Fruit fly (Drosophila melanogaster) whole organism, embryonic: ENCODE measurements around the gene CG15141.
A peak's percentile ranks its signal among the peaks of the same experiment; 100 is the strongest.

Experiments
- Atf6 ChIP-seq: fragments of 200-800 bp; sonication (Bioruptor generic); IDR thresholded peaks from 2 replicates; pipeline ENCODE4 v1.3.6; 2022; ENCODE audit warnings: missing biosample characterization, missing genetic modification characterization
- CG10462 ChIP-seq: fragments of 200-800 bp; sonication (Bioruptor generic); optimal IDR thresholded peaks from 2 replicates; lab custom pipeline; 2016; ENCODE audit warnings: missing biosample characterization, missing genetic modification characterization
- CG11093 ChIP-seq: fragments of 200-800 bp; sonication (Bioruptor generic); IDR thresholded peaks from 3 replicates; pipeline ENCODE4 v1.3.6; 2022; ENCODE audit warnings: missing biosample characterization, missing genetic modification characterization
- CG11723 ChIP-seq: fragments of 200-800 bp; sonication (Bioruptor generic); optimal IDR thresholded peaks from 2 replicates; lab custom pipeline; 2017; ENCODE audit warnings: missing biosample characterization, mild to moderate bottlenecking, missing genetic modification characterization
- CG12104 ChIP-seq: fragments of 200-800 bp; sonication (Bioruptor generic); optimal IDR thresholded peaks from 3 replicates; lab custom pipeline; 2016; ENCODE audit warnings: missing biosample characterization, missing genetic modification characterization
- CG12155 ChIP-seq: fragments of 200-800 bp; sonication (Bioruptor generic); optimal IDR thresholded peaks from 3 replicates; lab custom pipeline; 2016; ENCODE audit warnings: missing biosample characterization, missing genetic modification characterization
- CG12391 ChIP-seq: fragments of 200-800 bp; sonication (Bioruptor generic); optimal IDR thresholded peaks from 3 replicates; lab custom pipeline; 2018; ENCODE audit warnings: missing biosample characterization, mild to moderate bottlenecking, missing genetic modification characterization, moderate library complexity
- CG13287 ChIP-seq: fragments of 200-800 bp; sonication (Bioruptor generic); IDR thresholded peaks from 2 replicates; pipeline ENCODE4 v1.3.6; 2022; ENCODE audit warnings: missing biosample characterization, missing genetic modification characterization; ENCODE audit not compliant: partially characterized antibody
- CG13424 ChIP-seq: fragments of 200-800 bp; sonication (Bioruptor generic); optimal IDR thresholded peaks from 2 replicates; lab custom pipeline; 2019; ENCODE audit warnings: missing biosample characterization, mild to moderate bottlenecking, missing genetic modification characterization, moderate library complexity
- CG1602 ChIP-seq: fragments of 200-800 bp; sonication (Bioruptor generic); optimal IDR thresholded peaks from 3 replicates; lab custom pipeline; 2016; ENCODE audit warnings: missing biosample characterization, missing genetic modification characterization
- CG18011 ChIP-seq: fragments of 200-800 bp; sonication (Bioruptor generic); optimal IDR thresholded peaks from 2 replicates; lab custom pipeline; 2017; ENCODE audit warnings: missing biosample characterization, missing genetic modification characterization, mild to moderate bottlenecking, moderate library complexity, missing genotype
- CG18262 ChIP-seq: fragments of 200-800 bp; optimal IDR thresholded peaks from 3 replicates; lab custom pipeline; 2019; ENCODE audit warnings: missing biosample characterization, mild to moderate bottlenecking, missing genetic modification characterization, moderate library complexity
- CG18764 ChIP-seq: fragments of 200-800 bp; sonication (Bioruptor generic); optimal IDR thresholded peaks from 3 replicates; lab custom pipeline; 2016; ENCODE audit warnings: missing biosample characterization, missing genetic modification characterization
- CG33557 ChIP-seq: fragments of 200-800 bp; sonication (Bioruptor generic); optimal IDR thresholded peaks from 2 replicates; lab custom pipeline; 2019; ENCODE audit warnings: missing biosample characterization, mild to moderate bottlenecking, missing genetic modification characterization, moderate library complexity
- CG4424 ChIP-seq: fragments of 200-800 bp; sonication (Bioruptor generic); optimal IDR thresholded peaks from 3 replicates; lab custom pipeline; 2016; ENCODE audit warnings: missing biosample characterization, missing genetic modification characterization
- CG6254 ChIP-seq: fragments of 200-800 bp; sonication (Bioruptor generic); optimal IDR thresholded peaks from 3 replicates; lab custom pipeline; 2017; ENCODE audit warnings: mild to moderate bottlenecking, missing biosample characterization, missing genetic modification reagents, missing genetic modification characterization
- CG6813 ChIP-seq: fragments of 200-800 bp; sonication (Bioruptor generic); optimal IDR thresholded peaks from 2 replicates; lab custom pipeline; 2017; ENCODE audit warnings: missing biosample characterization, missing genetic modification characterization, mild to moderate bottlenecking, moderate library complexity, missing genetic modification reagents
- CG7357 ChIP-seq: fragments of 200-800 bp; sonication (Bioruptor generic); IDR thresholded peaks from 3 replicates; pipeline ENCODE4 v1.3.6; 2022; ENCODE audit warnings: missing biosample characterization, missing genetic modification characterization
- CG8924 ChIP-seq: fragments of 200-800 bp; optimal IDR thresholded peaks from 3 replicates; lab custom pipeline; 2019; ENCODE audit warnings: missing biosample characterization, mild to moderate bottlenecking, missing genetic modification characterization, moderate library complexity
- Dek ChIP-seq: fragments of 200-800 bp; sonication (Bioruptor generic); optimal IDR thresholded peaks from 3 replicates; lab custom pipeline; 2019; ENCODE audit warnings: missing biosample characterization, mild to moderate bottlenecking, missing genetic modification characterization, moderate library complexity
- Gug ChIP-seq: fragments of 200-800 bp; sonication (Bioruptor generic); IDR thresholded peaks from 4 replicates; pipeline ENCODE4 v1.3.6; 2022; ENCODE audit warnings: missing biosample characterization, missing genetic modification characterization
- Hr78 ChIP-seq, 2 experiments: fragments of 200-800 bp in 1 of 2; fragments of >200 bp in 1 of 2; sonication (Bioruptor generic) in 1 of 2; optimal IDR thresholded peaks; 2 replicates each; lab custom pipeline; 2017 to 2019; ENCODE audit warnings: missing biosample characterization in 2 of 2, missing genetic modification characterization in 2 of 2, mild to moderate bottlenecking in 1 of 2, moderate library complexity in 1 of 2
- Hsf ChIP-seq: fragments of 200-800 bp; sonication (Bioruptor generic); optimal IDR thresholded peaks from 3 replicates; lab custom pipeline; 2016; ENCODE audit warnings: missing biosample characterization, missing genetic modification characterization
- Meics ChIP-seq: fragments of 200-800 bp; sonication (Bioruptor generic); optimal IDR thresholded peaks from 2 replicates; lab custom pipeline; 2017; ENCODE audit warnings: missing biosample characterization, mild to moderate bottlenecking, missing genetic modification characterization
- NC2β ChIP-seq: fragments of 200-800 bp; sonication (Bioruptor generic); optimal IDR thresholded peaks from 2 replicates; lab custom pipeline; 2016; ENCODE audit warnings: missing biosample characterization, missing genetic modification characterization
- TFAM ChIP-seq: fragments of 200-800 bp; sonication (Bioruptor generic); optimal IDR thresholded peaks from 2 replicates; lab custom pipeline; 2017; ENCODE audit warnings: missing biosample characterization, missing genetic modification characterization, inconsistent platforms
- Vsx1 ChIP-seq: fragments of 200-800 bp; sonication (Bioruptor generic); optimal IDR thresholded peaks from 2 replicates; lab custom pipeline; 2017; ENCODE audit warnings: missing biosample characterization, mild to moderate bottlenecking, missing genetic modification characterization, missing genetic modification reagents
- ab ChIP-seq: fragments of 200-800 bp; sonication (Bioruptor generic); optimal IDR thresholded peaks from 2 replicates; lab custom pipeline; 2016; ENCODE audit warnings: missing biosample characterization, missing genetic modification characterization
- aop ChIP-seq: fragments of 200-800 bp; sonication (Bioruptor generic); IDR thresholded peaks from 2 replicates; pipeline ENCODE4 v1.3.6; 2022; ENCODE audit warnings: missing biosample characterization, missing genetic modification characterization
- ase ChIP-seq: fragments of 200-800 bp; sonication (Bioruptor generic); IDR thresholded peaks from 3 replicates; pipeline ENCODE4 v1.3.6; 2022; ENCODE audit warnings: missing biosample characterization, missing genetic modification characterization
- az2 ChIP-seq: fragments of 200-800 bp; sonication (Bioruptor generic); optimal IDR thresholded peaks from 3 replicates; lab custom pipeline; 2016; ENCODE audit warnings: missing biosample characterization, missing genetic modification characterization
- bcd ChIP-seq: fragments of 200-800 bp; sonication (Bioruptor generic); optimal IDR thresholded peaks from 2 replicates; lab custom pipeline; 2017; ENCODE audit warnings: missing biosample characterization, mild to moderate bottlenecking, missing genetic modification characterization
- bowl ChIP-seq: fragments of 200-800 bp; sonication (Bioruptor generic); IDR thresholded peaks from 2 replicates; pipeline ENCODE4 v1.3.6; 2022; ENCODE audit warnings: missing biosample characterization, missing genetic modification characterization
- caup ChIP-seq: fragments of 200-800 bp; sonication (Bioruptor generic); optimal IDR thresholded peaks from 3 replicates; lab custom pipeline; 2017; ENCODE audit warnings: missing biosample characterization, mild to moderate bottlenecking, missing genetic modification characterization, moderate library complexity; ENCODE audit not compliant: severe bottlenecking
- crol ChIP-seq: fragments of 200-800 bp; sonication (Bioruptor generic); IDR thresholded peaks from 2 replicates; pipeline ENCODE4 v1.3.6; 2022; ENCODE audit warnings: missing biosample characterization, missing genetic modification characterization
- ems ChIP-seq: fragments of 200-800 bp; sonication (Bioruptor generic); optimal IDR thresholded peaks from 3 replicates; lab custom pipeline; 2016; ENCODE audit warnings: missing biosample characterization, missing genetic modification characterization
- gt ChIP-seq: fragments of 200-800 bp; sonication (Bioruptor generic); IDR thresholded peaks from 2 replicates; pipeline ENCODE4 v1.3.6; 2022; ENCODE audit warnings: missing biosample characterization, missing genetic modification characterization
- ind ChIP-seq: fragments of 200-800 bp; sonication (Bioruptor generic); optimal IDR thresholded peaks from 3 replicates; lab custom pipeline; 2016; ENCODE audit warnings: missing biosample characterization, missing genetic modification characterization
- lmd ChIP-seq: fragments of 200-800 bp; sonication (Bioruptor generic); IDR thresholded peaks from 2 replicates; pipeline ENCODE4 v1.3.6; 2022; ENCODE audit warnings: missing biosample characterization, missing genetic modification characterization
- luna ChIP-seq: fragments of 200-800 bp; sonication (Bioruptor generic); optimal IDR thresholded peaks from 2 replicates; lab custom pipeline; 2016; ENCODE audit warnings: missing biosample characterization, missing genetic modification characterization
- onecut ChIP-seq: fragments of 200-800 bp; sonication (Bioruptor generic); IDR thresholded peaks from 2 replicates; pipeline ENCODE4 v1.3.6; 2022; ENCODE audit warnings: missing biosample characterization, missing genetic modification characterization
- pan ChIP-seq, 4 experiments: fragments of >200 bp in 3 of 4; fragments of 200-800 bp in 1 of 4; sonication (Bioruptor generic) in 1 of 4; optimal IDR thresholded peaks in 3 of 4; IDR thresholded peaks in 1 of 4; 2 replicates each; pipeline versions ENCODE4 v1.3.6 to Lab custom; 2017 to 2022; ENCODE audit warnings: missing biosample characterization in 2 of 4, missing genetic modification characterization in 2 of 4, mixed read lengths in 1 of 4
- run ChIP-seq: fragments of 200-800 bp; sonication (Bioruptor generic); optimal IDR thresholded peaks from 3 replicates; lab custom pipeline; 2018; ENCODE audit warnings: missing biosample characterization, mild to moderate bottlenecking, missing genetic modification characterization
- sc ChIP-seq, 3 experiments: fragments of >200 bp in 2 of 3; fragments of 200-800 bp in 1 of 3; sonication (Bioruptor generic) in 1 of 3; optimal IDR thresholded peaks; 2 replicates in 2 of 3; 3 replicates in 1 of 3; lab custom pipeline; 2017; ENCODE audit warnings: mild to moderate bottlenecking in 1 of 3, missing biosample characterization in 1 of 3, missing genetic modification characterization in 1 of 3, missing genetic modification reagents in 1 of 3
- schlank ChIP-seq: fragments of 200-800 bp; sonication (Bioruptor generic); optimal IDR thresholded peaks from 2 replicates; lab custom pipeline; 2018; ENCODE audit warnings: missing biosample characterization, mild to moderate bottlenecking, missing genetic modification characterization
- tap ChIP-seq: fragments of 200-800 bp; optimal IDR thresholded peaks from 3 replicates; lab custom pipeline; 2019; ENCODE audit warnings: missing biosample characterization, mild to moderate bottlenecking, missing genetic modification characterization, moderate library complexity
- ttk ChIP-seq: fragments of 200-800 bp; sonication (Bioruptor generic); IDR thresholded peaks from 2 replicates; pipeline ENCODE4 v2.1.2; 2022; ENCODE audit warnings: missing biosample characterization, missing genetic modification characterization
- tx ChIP-seq: fragments of 200-800 bp; sonication (Bioruptor generic); optimal IDR thresholded peaks from 2 replicates; lab custom pipeline; 2016; ENCODE audit warnings: missing biosample characterization, missing genetic modification characterization
- unc-4 ChIP-seq: fragments of 200-800 bp; sonication (Bioruptor generic); IDR thresholded peaks from 2 replicates; pipeline ENCODE4 v1.3.6; 2022; ENCODE audit warnings: missing biosample characterization, missing genetic modification characterization; ENCODE audit not compliant: partially characterized antibody

The CG15141 gene

dm6 chr2L:17410358-17410757, at the start of gene CG15141, which contains the start of gene Polr2J (continued):
- no peak for TF ChIP-seq CG6813 (GFP tag; lab: Kevin White, UChicago)
- peak; percentile 96 for TF ChIP-seq CG12391 (tag; lab: Kevin White, UChicago)
- TF ChIP-seq Dek (tag; lab: Kevin White, UChicago): no peak
- TF ChIP-seq gt (GFP tag; lab: Robert Waterston, UW): peak; percentile 67; the same call in 1 of the 2 replicates
- peak; percentile 85 for TF ChIP-seq CG12155 (GFP tag; lab: Kevin White, UChicago)
- TF ChIP-seq ind: peak; percentile 87
- peak; percentile 79 for TF ChIP-seq CG7357
- peak; percentile 83; the same call in 3 of the 4 replicates for TF ChIP-seq Gug (GFP tag; lab: Robert Waterston, UW)
- TF ChIP-seq CG4424 (GFP tag; lab: Kevin White, UChicago): peak; percentile 84
- TF ChIP-seq aop (GFP tag; lab: Robert Waterston, UW): no peak; the same call in 1 of the 2 replicates
- TF ChIP-seq sc (optimal IDR thresholded peaks at IDR 0.05; lab: Kevin White, UChicago): no peak
- peak; percentile 56 for TF ChIP-seq sc (GFP tag; optimal IDR thresholded peaks at IDR 0.05; lab: Kevin White, UChicago)
- TF ChIP-seq CG18262: no peak
- no peak for TF ChIP-seq Hr78 (GFP tag; optimal IDR thresholded peaks at IDR 0.05; lab: Kevin White, UChicago)
- TF ChIP-seq pan (optimal IDR thresholded peaks at IDR 0.05; lab: Kevin White, UChicago): no peak
- peak in 1 of 2 experiments; percentile 84 for TF ChIP-seq pan (GFP tag; optimal IDR thresholded peaks at IDR 0.05 in 1 of 2, IDR thresholded peaks at IDR 0.05 in 1 of 2)
- TF ChIP-seq unc-4: peak; percentile 89
- TF ChIP-seq schlank (tag; lab: Kevin White, UChicago): peak; percentile 29
- TF ChIP-seq CG11723 (GFP tag; lab: Kevin White, UChicago): peak; percentile 76
- peak; percentile 88 for TF ChIP-seq ttk (GFP tag; lab: Robert Waterston, UW)
- TF ChIP-seq Vsx1 (GFP tag; lab: Kevin White, UChicago): peak; percentile 82
- 0 out of 2 replicates have a peak, but pooled peaks have one; percentile 17 for TF ChIP-seq bowl (GFP tag; lab: Robert Waterston, UW)
- peak; percentile 88 for TF ChIP-seq Atf6 (GFP tag; lab: Robert Waterston, UW)
- TF ChIP-seq CG33557 (GFP tag; lab: Kevin White, UChicago): no peak
- TF ChIP-seq CG12104 (GFP tag; lab: Kevin White, UChicago): peak; percentile 56
- peak; percentile 78 for TF ChIP-seq Meics (GFP tag; lab: Kevin White, UChicago)
- TF ChIP-seq lmd: peak; percentile 84
- peak; percentile 86 for TF ChIP-seq caup
- TF ChIP-seq TFAM (GFP tag; lab: Kevin White, UChicago): peak; percentile 14
- TF ChIP-seq crol (GFP tag; lab: Robert Waterston, UW): no peak
- TF ChIP-seq tx (GFP tag; lab: Kevin White, UChicago): peak; percentile 50
- peak; percentile 73 for TF ChIP-seq CG10462 (GFP tag; lab: Kevin White, UChicago)
- TF ChIP-seq CG13287 (GFP tag; lab: Robert Waterston, UW): peak; percentile 93
- TF ChIP-seq tap (tag; lab: Kevin White, UChicago): no peak
- TF ChIP-seq bcd (GFP tag; lab: Kevin White, UChicago): peak; percentile 89
- TF ChIP-seq CG8924 (tag; lab: Kevin White, UChicago): peak; percentile 90
- TF ChIP-seq ase (GFP tag; lab: Robert Waterston, UW): peak; percentile 79
- TF ChIP-seq CG18011 (GFP tag; lab: Kevin White, UChicago): peak; percentile 74
- TF ChIP-seq NC2β (GFP tag; lab: Kevin White, UChicago): peak; percentile 54
- no peak for TF ChIP-seq luna (GFP tag; lab: Kevin White, UChicago)
- peak; percentile 89 for TF ChIP-seq CG13424 (tag; lab: Kevin White, UChicago)
- peak; percentile 87 for TF ChIP-seq Hsf (GFP tag; lab: Kevin White, UChicago)
- TF ChIP-seq ems (GFP tag; lab: Kevin White, UChicago): peak; percentile 79
- peak; percentile 78 for TF ChIP-seq CG18764
- no peak for TF ChIP-seq ab
- peak; percentile 14 for TF ChIP-seq CG6254 (GFP tag; lab: Kevin White, UChicago)
- TF ChIP-seq CG11093 (GFP tag; lab: Robert Waterston, UW): peak; percentile 72; the same call in 2 of the 3 replicates
- no peak for TF ChIP-seq run
- peak; percentile 87 for TF ChIP-seq CG1602 (GFP tag; lab: Kevin White, UChicago)
- TF ChIP-seq onecut (GFP tag; lab: Robert Waterston, UW): peak; percentile 48; the same call in 1 of the 2 replicates
- TF ChIP-seq az2 (GFP tag; lab: Kevin White, UChicago): peak; percentile 79
